Worm (Caenorhabditis elegans) whole organism, late embryonic: ENCODE data around the gene K08F11.1.

Experiments
- ceh-14 ChIP-seq: sonication (generic microtip); optimal IDR thresholded peaks from 2 replicates; lab custom pipeline; 2016; ENCODE audit warnings: missing genotype, missing genetic modification characterization, missing compliant biosample characterization
- ceh-18 ChIP-seq: sonication (generic microtip); optimal IDR thresholded peaks from 2 replicates; lab custom pipeline; 2016; ENCODE audit warnings: missing genetic modification characterization, missing compliant biosample characterization
- ceh-19 ChIP-seq: fragments of 200-800 bp; sonication (Bioruptor generic); optimal IDR thresholded peaks from 2 replicates; lab custom pipeline; 2018; ENCODE audit warnings: mild to moderate bottlenecking, missing genetic modification characterization, missing compliant biosample characterization
- ztf-16 ChIP-seq: sonication (generic microtip); optimal IDR thresholded peaks from 2 replicates; lab custom pipeline; 2017; ENCODE audit warnings: missing genetic modification characterization, missing compliant biosample characterization

K08F11.1 gene

ce11 chrIV:4763844-4764243 lies 39.2 kb downstream of the K08F11.1 start, which contains the start of gene Y17G9B.2:
Y17G9B.2 (plus strand) TSS chrIV:4764144.
- no peak for TF ChIP-seq ceh-18 (tag; lab: Kevin White, UChicago)
- no peak for TF ChIP-seq ztf-16 (tag; lab: Kevin White, UChicago)
- TF ChIP-seq, all 69 proteins: peak for 0

- TF ChIP-seq ceh-14 (tag; lab: Kevin White, UChicago), result no peak
Observed at ce11 chrIV:4764422-4764821, 39.8 kb downstream of the K08F11.1 start, which contains the start of gene npp-26. npp-26 (plus strand) TSS chrIV:4764722.

- TF ChIP-seq ztf-16 (tag; lab: Kevin White, UChicago) (no peak), ceh-19 (no peak)
Observed at ce11 chrIV:4771792-4772191, 47.1 kb downstream of the K08F11.1 start, which contains the start of gene R11E3.2. R11E3.2 (plus strand) TSS chrIV:4772092.
